Worm (Caenorhabditis elegans): Measurements from ENCODE around the gene grdn-1.

Gene grdn-1

DNA sequence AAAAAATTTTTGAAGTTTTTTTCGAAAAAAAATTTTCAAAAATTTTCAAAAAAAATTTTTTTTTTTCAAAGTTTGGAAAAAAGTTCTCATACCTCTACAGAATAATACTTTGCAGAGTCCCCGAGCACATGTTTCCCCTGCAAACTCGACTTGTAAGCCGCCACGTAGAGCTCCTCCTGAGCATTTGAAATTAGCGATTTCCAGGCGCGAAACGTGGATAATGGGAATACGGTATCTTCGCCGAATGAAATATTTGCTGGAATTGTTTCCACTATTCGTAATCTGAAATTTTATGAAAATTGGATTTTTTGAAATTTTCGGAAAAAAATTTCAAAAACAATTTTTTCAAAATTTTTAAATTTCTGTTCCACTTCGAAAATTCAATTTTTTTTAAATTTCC is 16.4 kb upstream of the grdn-1 start (continued):
- no peak for TF ChIP-seq F57A8.1 (GFP tag; optimal IDR thresholded peaks at IDR 0.05)

DNA sequence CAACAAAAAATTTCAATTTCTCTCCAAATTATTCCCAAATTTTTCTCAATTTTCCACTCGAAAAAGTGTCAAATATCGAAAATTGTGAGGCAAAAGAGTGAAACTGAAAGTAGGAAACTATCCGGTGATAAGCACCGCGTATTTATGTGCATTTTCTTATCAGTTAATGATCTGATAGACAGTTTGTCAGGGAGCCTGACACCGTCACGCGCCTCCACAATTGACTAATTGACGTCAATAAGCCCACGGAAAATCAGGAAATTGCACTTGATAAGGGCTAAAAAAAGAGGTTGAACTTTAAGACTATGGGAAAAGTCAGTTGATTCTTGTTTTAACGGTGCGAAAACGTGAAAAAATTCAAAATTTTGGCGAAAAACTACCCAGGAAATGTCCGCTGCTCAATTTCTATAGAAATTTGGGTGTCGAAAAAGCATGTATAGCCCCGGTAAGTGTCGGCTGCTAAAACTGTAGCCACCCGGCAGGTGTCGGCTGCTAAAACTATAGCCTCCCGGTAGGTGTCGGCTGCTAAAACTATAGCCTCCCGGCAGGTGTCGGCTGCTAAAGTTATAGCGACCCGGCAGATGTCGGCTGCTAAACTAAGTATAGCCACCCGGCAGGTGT is 15.0 kb upstream of the grdn-1 start:
- TF ChIP-seq snpc-4 (GFP tag; optimal IDR thresholded peaks at IDR 0.05) (no peak), snpc-4 (tag; optimal IDR thresholded peaks at IDR 0.05) (peak in 3 of 4 experiments; percentile 50 to 86 (median 66)), cebp-1 (GFP tag; IDR thresholded peaks at IDR 0.05) (no peak), cebp-1 (tag; optimal IDR thresholded peaks at IDR 0.05) (peak; percentile 45), let-526 (GFP tag; IDR thresholded peaks at IDR 0.05) (0 out of 2 replicates have a peak, but pooled peaks have one; percentile 35), ztf-18 (tag; optimal IDR thresholded peaks at IDR 0.05) (peak; percentile 19), mcd-1 (GFP tag; IDR thresholded peaks at IDR 0.05) (no peak), unc-62 (GFP tag; optimal IDR thresholded peaks at IDR 0.05) (peak; percentile 84), nfyb-1 (GFP tag; IDR thresholded peaks at IDR 0.05) (no peak), tbp1 (GFP tag; optimal IDR thresholded peaks at IDR 0.05) (peak; percentile 39), ztf-22 (GFP tag; optimal IDR thresholded peaks at IDR 0.05) (peak; percentile 41), zfh-2 (GFP tag; conservative IDR thresholded peaks at IDR 0.05) (no peak), T26A5.8 (tag; optimal IDR thresholded peaks at IDR 0.05) (no peak), let-607 (tag; optimal IDR thresholded peaks at IDR 0.05) (peak; percentile 32 to 40), F39B2.1 (GFP tag; IDR thresholded peaks at IDR 0.05) (no peak), mes-4 (tag; optimal IDR thresholded peaks at IDR 0.05) (no peak), nhr-80 (tag; optimal IDR thresholded peaks at IDR 0.05) (peak; percentile 76), hmg-20 (GFP tag; IDR thresholded peaks at IDR 0.05) (no peak), B0336.3 (GFP tag; IDR thresholded peaks at IDR 0.05) (peak; percentile 31; the same call in 1 of the 2 replicates), atf-7 (tag; optimal IDR thresholded peaks at IDR 0.05) (peak; percentile 55), egl-18 (GFP tag; IDR thresholded peaks at IDR 0.05) (no peak)

DNA sequence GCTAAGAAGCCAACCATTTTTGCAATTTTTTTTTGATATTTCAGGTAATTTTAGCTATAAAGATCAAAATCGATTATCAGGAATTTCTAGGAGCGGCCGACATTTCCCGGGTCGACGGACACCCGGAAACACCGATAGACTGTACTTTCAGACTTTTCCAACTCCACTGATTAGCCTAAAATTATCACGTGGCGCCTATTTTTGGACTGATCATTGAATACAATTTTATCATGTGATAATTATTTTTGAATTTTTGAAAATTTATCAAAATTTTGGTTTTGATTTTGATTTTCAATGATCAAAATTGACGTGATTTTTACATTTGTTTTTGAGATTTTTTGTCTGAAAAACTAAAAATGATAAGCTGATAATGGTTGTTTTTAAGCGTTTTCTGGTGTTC is 14.2 kb upstream of the grdn-1 start:
- no peak for TF ChIP-seq snpc-4 (GFP tag; optimal IDR thresholded peaks at IDR 0.05)
- peak in 3 of 4 experiments; percentile 73 to 83 (median 81) for TF ChIP-seq snpc-4 (tag; optimal IDR thresholded peaks at IDR 0.05)
- no peak for TF ChIP-seq akir-1 (GFP tag; optimal IDR thresholded peaks at IDR 0.05)

DNA sequence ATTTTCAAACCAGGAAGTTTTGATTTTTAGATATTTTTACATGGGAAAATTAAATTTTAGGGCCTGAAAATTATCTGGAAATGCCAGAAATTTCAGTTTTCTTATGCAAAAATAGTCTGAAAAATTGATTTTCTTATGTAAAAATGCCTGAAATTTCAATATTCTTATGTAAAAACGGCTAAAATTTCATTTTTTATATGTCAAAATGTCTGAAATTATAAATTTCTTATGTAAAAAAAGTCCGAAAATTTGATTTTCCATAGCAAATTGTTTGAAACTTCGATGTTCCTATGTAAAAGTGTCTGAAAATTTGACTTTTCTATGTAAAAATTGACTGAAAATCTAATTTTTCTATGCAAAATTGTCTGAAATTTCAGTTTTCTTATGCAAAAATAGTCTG is 12.9 kb upstream of the grdn-1 start, which contains the start of gene Y51A2D.13:
Gene Y51A2D.13 (minus strand): TSS at position 101 of the 400 bp plus-strand sequence.
- TF ChIP-seq pbrm-1 (GFP tag; IDR thresholded peaks at IDR 0.05) (no peak), hrde-1 (tag; optimal IDR thresholded peaks at IDR 0.05; ENCODE audit: borderline replicate concordance) (no peak), K11D2.4 (GFP tag; IDR thresholded peaks at IDR 0.05) (no peak), chd-7 (tag; optimal IDR thresholded peaks at IDR 0.05) (no peak), T07F8.4 (tag; optimal IDR thresholded peaks at IDR 0.05) (no peak), F37B4.10 (GFP tag; IDR thresholded peaks at IDR 0.05) (no peak), F57A8.1 (GFP tag; optimal IDR thresholded peaks at IDR 0.05) (no peak), lin-35 (GFP tag; optimal IDR thresholded peaks at IDR 0.05) (no peak)

DNA sequence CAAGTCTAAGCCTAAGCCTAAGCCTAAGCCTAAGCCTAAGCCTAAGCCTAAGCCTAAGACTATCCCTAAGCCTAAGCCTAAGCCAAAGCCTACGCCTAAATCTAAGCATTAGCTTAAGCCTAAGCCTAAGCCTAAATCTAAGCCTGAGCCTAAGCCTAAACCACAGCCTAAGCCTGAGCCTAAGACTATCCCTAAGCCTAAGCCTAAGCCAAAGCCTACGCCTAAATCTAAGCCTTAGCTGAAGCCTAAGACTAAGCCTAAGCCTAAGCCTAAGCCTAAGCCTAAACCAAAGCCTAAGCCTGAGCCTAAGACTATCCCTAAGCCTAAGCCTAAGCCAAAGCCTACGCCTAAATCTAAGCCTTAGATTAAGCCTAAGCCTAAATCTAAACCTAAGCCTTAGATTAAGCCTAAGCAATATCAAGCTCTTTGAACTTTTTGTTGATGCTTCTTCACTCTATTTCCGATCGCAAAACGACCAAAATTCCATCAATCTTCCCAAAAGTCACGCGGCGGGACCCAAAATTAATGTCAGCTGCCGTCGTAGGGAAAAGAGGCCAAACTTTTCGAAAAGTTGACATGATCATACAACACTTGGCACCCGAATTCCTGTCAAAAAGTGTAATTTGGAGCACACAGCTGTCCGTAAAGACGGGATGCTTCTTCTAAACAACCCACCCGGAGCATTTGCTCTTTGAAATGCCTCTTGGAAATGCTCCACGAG is 11.0 kb upstream of the grdn-1 start:
- no peak for TF ChIP-seq cebp-1 (GFP tag; IDR thresholded peaks at IDR 0.05)
- TF ChIP-seq cebp-1 (tag; optimal IDR thresholded peaks at IDR 0.05): no peak
- no peak for TF ChIP-seq rcor-1 (GFP tag; IDR thresholded peaks at IDR 0.05)
- no peak for TF ChIP-seq T26A5.8 (tag; optimal IDR thresholded peaks at IDR 0.05)
- no peak for TF ChIP-seq unc-130 (GFP tag; optimal IDR thresholded peaks at IDR 0.05)
- no peak for TF ChIP-seq sdz-38 (tag; optimal IDR thresholded peaks at IDR 0.05)
- no peak for TF ChIP-seq madf-8 (GFP tag; conservative IDR thresholded peaks at IDR 0.05)
- TF ChIP-seq F49E8.2 (tag; optimal IDR thresholded peaks at IDR 0.05; ENCODE audit: insufficient read depth): no peak
- TF ChIP-seq ZK185.1 (tag; optimal IDR thresholded peaks at IDR 0.05; ENCODE audit: poor library complexity, severe bottlenecking): no peak
- TF ChIP-seq ztf-22 (GFP tag; optimal IDR thresholded peaks at IDR 0.05): no peak
- no peak for TF ChIP-seq snpc-1.3 (tag; optimal IDR thresholded peaks at IDR 0.05; ENCODE audit: insufficient read depth)
- no peak for TF ChIP-seq nfya-2 (GFP tag; IDR thresholded peaks at IDR 0.05)
- no peak for TF ChIP-seq nhr-80 (tag; optimal IDR thresholded peaks at IDR 0.05)
- TF ChIP-seq ets-4 (GFP tag; optimal IDR thresholded peaks at IDR 0.05): no peak
- no peak for TF ChIP-seq B0261.1 (tag; optimal IDR thresholded peaks at IDR 0.05)
